Fruit fly (Drosophila melanogaster): ENCODE data around the gene bark.

- TF ChIP-seq Jra (GFP tag; optimal IDR thresholded peaks at IDR 0.05) (no peak), brk (GFP tag; optimal IDR thresholded peaks at IDR 0.05) (no peak), Rel (GFP tag; optimal IDR thresholded peaks at IDR 0.05) (no peak), Rel (tag; optimal IDR thresholded peaks at IDR 0.05) (no peak), Abd-B (GFP tag; optimal IDR thresholded peaks at IDR 0.05) (no peak), fru (GFP tag; optimal IDR thresholded peaks at IDR 0.05) (no peak), Myc (optimal IDR thresholded peaks at IDR 0.05) (no peak), CG9705 (GFP tag; optimal IDR thresholded peaks at IDR 0.05) (no peak)
Measured at dm6 chr2L:3818903-3819302, 31.9 kb downstream of the bark start.

Data from whole organism, wandering third instar larva.